Fruit fly (Drosophila melanogaster) S2 (cell line): ENCODE results near the gene bam.
A peak's percentile ranks its signal among the peaks of the same experiment; 100 is the strongest.

ENCODE experiments used
- CG8478 ChIP-seq: fragments of >200 bp; optimal IDR thresholded peaks from 2 replicates; lab custom pipeline; 2018
- CTCF ChIP-seq, 2 experiments: fragments of >200 bp; optimal IDR thresholded peaks; 2 replicates each; lab custom pipeline; 2018

The bam gene

DNA sequence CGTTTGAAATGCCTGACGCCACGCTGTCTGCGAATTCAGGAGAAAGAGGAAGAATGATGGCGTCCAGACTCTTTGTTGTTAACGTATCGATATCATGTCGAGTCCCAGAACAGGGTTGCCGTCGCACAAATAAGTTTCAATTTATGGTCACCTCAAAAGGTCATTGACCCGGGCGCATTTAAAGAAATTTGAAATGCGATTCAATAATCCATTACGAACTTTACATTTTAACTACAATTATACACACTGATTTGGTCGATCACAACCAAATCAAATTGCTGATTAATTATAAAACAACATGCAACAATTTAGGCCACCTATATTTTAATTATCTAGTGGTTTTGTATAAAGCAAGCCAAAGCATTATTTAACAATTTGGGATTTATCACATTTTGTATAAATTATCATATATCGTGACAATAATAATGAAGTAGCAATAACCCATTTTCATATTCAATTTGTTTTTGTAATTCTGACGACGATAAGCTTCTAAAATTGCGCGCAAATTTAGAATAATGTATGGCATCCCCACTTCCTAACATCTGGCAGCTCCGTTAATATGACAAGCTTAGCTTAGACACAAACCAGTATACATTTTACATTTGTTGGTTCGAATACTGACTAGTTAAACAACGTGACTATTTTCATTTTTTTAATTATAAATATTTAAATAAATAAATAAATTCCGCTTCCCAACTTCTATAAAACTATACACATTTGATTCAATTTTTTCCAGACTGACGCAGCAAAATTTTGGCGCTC lies at the start of gene bam:
bam (minus strand) TSS at position 58 of the 762 bp plus-strand sequence.
- no peak for TF ChIP-seq CG8478 (lab: Kevin White, UChicago)
- TF ChIP-seq CTCF (optimal IDR thresholded peaks at IDR 0.05; lab: Kevin White, UChicago): peak; percentile 34 to 61

DNA sequence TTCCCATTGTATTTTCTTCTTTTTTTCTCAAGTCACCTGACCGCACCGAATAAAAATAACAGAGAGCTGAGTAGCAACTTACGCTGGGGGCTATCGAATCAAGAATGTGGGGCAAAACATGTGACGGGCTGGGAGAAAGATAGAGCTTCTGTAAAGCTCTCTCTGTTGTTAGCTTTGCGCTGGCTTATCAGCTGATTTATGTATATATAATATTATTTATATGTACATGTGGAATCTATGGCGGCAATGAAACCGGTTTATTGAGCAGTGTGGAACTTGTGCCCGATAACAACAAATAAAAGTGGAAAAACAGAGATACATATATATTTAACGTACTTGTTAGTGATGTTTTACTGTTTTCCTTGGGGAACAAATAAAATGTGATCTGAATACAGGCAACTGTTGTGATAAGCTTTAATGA lies 48.0 kb upstream of the bam start, which contains the start of gene CG31098:
CG31098 (minus strand) TSS at position 114 of the 421 bp plus-strand sequence.
- TF ChIP-seq CTCF (optimal IDR thresholded peaks at IDR 0.05; lab: Kevin White, UChicago): no peak
- TF ChIP-seq CG8478 (lab: Kevin White, UChicago): no peak

DNA sequence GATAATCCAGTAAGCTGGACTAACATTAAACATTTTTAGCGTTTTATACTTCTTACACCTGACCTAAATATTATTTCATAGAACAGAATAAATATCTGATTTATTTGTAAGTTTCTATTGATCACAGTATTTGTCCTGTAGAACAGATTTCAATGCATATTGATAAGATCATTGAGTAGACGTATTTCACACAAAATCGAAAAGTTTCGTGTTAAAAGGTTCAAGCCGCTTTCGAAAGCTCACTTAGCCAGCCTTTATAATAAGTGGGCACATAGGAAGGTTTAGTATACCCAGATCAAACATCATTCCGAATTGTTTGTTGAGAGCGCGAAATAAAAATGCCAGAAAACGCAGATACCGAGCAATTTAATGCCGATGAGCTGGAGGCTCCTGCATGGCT lies 44.7 kb upstream of the bam start, which contains the start of gene CG11893:
CG11893 (plus strand) TSS at position 301 of the 400 bp plus-strand sequence.
- TF ChIP-seq CG8478 (lab: Kevin White, UChicago) (no peak), CTCF (optimal IDR thresholded peaks at IDR 0.05; lab: Kevin White, UChicago) (no peak)

DNA sequence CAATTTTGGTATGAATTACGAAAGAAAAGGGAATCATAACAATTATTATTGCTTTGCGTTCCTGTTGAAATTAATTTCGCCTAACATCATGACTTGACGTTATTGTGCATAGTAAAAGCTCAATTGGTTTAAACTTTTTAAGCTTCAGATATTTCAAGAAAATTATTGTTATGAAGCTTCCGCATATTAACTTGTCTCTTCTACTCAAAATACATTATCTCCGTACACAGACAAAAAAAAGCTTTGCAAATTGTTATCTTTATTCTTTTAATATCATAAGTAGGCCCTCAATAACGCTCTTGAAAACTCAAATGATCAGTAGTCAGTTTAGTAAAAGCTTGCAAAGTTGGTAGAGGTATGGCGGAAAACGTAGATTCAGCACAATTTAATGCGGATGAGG lies 42.2 kb upstream of the bam start, which contains the start of gene CG13658:
CG13658 (plus strand) TSS at position 347 of the 400 bp plus-strand sequence.
- no peak for TF ChIP-seq CTCF (optimal IDR thresholded peaks at IDR 0.05; lab: Kevin White, UChicago)
- no peak for TF ChIP-seq CG8478 (lab: Kevin White, UChicago)

DNA sequence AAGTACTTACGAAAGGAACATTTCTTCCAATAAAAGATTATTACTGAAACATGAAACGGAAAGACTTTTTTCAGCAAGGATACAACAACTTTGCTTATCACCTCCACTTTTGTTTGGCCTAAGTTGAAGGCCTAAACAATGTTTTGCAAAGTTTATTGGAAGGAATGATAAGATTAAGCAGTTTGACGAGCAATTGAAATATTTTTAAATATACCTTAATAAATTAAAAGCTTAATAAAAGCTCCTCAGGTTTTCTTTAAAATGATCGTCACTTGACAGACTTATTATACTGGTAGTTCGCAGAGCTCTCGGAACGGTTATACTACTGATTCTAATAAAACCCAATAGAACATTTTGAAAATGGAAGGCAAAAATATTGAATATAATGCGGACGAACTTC lies 40.3 kb upstream of the bam start, which contains the start of gene CG31104:
CG31104 (plus strand) TSS at position 301 of the 400 bp plus-strand sequence.
- TF ChIP-seq CG8478 (lab: Kevin White, UChicago) (no peak), CTCF (optimal IDR thresholded peaks at IDR 0.05; lab: Kevin White, UChicago) (no peak)

DNA sequence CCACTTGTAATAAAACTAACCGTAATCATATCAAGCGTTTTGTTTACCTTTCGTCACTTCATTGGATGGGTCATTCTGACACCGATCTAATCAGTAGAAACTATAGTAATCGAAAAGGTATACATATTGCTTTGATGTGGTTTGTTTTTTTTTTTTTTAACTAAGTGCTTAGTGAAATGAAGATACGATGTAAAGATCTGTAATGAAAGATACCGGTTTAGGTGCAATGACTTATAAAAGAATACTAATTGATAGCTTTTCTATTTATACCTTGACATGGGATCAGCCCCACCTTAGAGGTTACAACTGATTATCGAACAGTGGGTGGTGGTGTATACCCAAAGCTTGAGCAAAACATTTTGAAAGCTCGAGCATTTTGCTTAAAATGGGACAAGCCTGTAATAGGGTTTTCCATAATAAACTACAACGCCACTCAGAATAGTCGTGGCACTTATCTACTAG lies 38.3 kb upstream of the bam start, which contains the start of gene CG31300:
CG31300 (plus strand) TSS at position 412 of the 462 bp plus-strand sequence.
- TF ChIP-seq CTCF (optimal IDR thresholded peaks at IDR 0.05; lab: Kevin White, UChicago): no peak
- no peak for TF ChIP-seq CG8478 (lab: Kevin White, UChicago)

DNA sequence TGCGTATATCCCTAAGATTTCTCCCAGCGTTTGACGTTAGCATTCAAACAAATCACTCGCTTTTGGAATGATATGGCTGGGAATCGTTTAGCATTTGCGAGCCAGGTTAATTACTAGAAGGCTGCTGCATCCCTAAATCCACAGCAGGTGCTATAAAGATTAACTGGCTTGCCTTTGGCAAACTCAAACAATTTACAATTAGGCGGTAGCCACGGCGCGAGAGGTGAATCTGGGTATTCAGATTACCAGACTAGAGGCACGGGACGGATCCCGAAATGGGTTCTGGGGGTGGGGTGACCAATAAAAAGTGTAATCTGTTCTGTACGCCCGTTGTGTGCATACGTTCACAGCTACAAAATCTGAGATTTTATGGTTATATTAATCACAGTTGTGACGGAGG lies 36.3 kb upstream of the bam start, which contains the start of gene CG11892:
CG11892 (plus strand) TSS at position 384 of the 400 bp plus-strand sequence.
- TF ChIP-seq CTCF (optimal IDR thresholded peaks at IDR 0.05; lab: Kevin White, UChicago) (no peak), CG8478 (lab: Kevin White, UChicago) (no peak)

DNA sequence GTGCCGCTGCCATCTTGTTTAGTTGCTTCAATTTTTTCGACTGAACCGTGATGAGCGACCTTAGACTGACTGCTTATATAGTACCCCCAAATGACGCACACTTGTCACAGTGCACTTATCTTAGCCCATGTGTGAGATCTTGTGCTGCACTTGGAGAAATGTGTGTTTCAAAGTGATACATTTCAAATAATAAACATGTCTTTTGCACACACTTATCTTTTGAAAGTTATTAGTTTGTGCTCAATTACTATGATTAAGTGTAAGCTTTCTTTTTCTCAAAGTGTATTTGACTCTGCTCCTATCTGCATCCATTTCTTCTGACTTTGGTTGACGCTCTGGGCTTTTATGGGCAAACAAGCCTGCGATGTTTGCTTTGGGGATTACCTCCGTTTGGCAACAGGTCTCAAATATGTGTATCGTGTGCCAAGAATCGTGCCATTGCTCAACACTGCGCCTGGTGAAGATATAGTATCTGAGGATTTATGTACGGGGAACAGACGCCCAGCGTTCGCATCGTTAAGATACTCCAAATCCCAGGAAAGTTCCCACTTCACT lies 35.0 kb upstream of the bam start, which contains the start of gene CG10514:
CG10514 (minus strand) TSS at position 51 of the 555 bp plus-strand sequence.
- TF ChIP-seq CTCF (optimal IDR thresholded peaks at IDR 0.05; lab: Kevin White, UChicago) (no peak), CG8478 (lab: Kevin White, UChicago) (no peak)

DNA sequence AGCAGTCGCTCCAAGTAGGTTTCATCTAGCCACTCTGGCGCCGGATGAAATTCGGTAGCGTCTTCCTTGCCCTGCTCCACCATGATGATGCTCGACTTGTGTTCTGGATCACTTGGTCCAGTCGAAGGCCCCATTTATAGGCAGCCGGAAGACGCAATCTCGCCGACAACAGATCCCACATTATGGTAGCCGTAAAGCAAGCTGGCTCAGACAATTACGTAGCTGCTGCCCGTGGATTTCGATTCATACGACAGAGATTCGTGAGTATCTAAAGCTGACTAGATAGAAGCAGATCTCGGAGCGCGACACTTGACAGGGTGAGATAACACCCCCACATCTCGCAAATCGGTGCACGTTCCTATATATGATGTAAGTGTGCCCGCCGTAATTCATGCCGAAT lies 32.2 kb upstream of the bam start, which contains the start of gene CG10513:
CG10513 (minus strand) TSS at position 101 of the 400 bp plus-strand sequence.
- TF ChIP-seq CG8478 (lab: Kevin White, UChicago) (no peak), CTCF (optimal IDR thresholded peaks at IDR 0.05; lab: Kevin White, UChicago) (no peak)

DNA sequence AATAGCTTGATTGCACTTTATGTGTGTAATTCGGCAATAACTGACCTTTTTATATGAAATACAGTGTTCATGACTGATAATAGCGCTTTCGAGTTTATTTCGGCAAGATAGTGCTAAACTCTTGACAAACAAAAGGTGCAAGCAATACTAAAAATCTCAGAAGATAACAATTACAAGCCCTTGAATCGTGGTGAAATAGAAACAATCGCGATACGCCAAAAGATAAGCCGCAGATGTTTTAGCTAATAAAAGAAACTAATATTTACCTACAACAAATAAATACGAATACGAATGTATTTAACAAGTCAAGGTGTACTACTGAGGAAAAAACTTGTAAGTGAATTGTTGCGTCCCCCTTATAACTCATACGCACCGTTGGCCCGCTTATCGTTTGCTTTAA lies 30.4 kb upstream of the bam start:
- no peak for TF ChIP-seq CTCF (optimal IDR thresholded peaks at IDR 0.05; lab: Kevin White, UChicago)

DNA sequence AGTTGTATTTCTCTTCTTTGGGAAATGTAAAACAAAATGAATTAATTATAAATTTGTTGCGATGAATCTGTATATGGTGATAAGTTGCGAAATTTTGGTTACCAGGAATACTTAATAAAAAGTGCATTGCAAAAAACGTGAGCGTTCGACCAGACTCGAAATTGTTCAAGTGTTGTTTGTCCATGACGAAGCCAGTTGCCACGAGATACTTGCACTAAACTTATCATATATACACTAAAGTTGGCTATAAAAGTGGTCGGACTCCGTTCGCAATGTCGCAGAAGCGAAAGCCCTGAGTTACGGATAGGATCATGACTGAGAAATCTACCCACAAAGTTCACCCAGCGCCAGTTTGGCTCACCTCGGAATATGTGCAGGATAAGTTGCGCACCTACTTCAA lies 28.6 kb upstream of the bam start, which contains the start of gene CG11878:
CG11878 (plus strand) TSS at position 301 of the 400 bp plus-strand sequence.
- TF ChIP-seq CTCF (optimal IDR thresholded peaks at IDR 0.05; lab: Kevin White, UChicago): no peak
- TF ChIP-seq CG8478 (lab: Kevin White, UChicago): no peak

DNA sequence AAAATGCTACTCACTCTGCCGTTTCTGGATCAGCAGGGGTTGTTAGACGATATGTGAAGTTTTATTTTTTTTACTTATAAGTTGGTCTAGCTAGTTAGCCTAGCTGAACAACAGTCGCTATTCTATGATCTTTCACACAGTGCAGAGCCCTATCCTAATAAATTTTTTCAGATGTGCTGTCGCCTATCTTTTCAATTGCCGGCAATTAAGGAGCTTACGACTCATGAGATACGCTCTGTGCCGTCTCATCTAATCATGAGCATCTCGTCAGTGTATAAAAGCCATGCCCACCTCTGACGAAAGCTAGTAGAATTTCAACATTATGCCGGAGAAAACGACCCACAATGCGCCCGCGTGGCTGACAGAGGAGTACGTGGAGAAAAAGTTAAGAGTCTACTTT lies 25.0 kb upstream of the bam start, which contains the start of the genes CG11889 and CG11891:
CG11889 (plus strand) TSS at position 301 of the 400 bp plus-strand sequence.
CG11891 (plus strand) TSS at position 301 of the 400 bp plus-strand sequence.
- TF ChIP-seq CTCF (optimal IDR thresholded peaks at IDR 0.05; lab: Kevin White, UChicago) (no peak), CG8478 (lab: Kevin White, UChicago) (no peak)

DNA sequence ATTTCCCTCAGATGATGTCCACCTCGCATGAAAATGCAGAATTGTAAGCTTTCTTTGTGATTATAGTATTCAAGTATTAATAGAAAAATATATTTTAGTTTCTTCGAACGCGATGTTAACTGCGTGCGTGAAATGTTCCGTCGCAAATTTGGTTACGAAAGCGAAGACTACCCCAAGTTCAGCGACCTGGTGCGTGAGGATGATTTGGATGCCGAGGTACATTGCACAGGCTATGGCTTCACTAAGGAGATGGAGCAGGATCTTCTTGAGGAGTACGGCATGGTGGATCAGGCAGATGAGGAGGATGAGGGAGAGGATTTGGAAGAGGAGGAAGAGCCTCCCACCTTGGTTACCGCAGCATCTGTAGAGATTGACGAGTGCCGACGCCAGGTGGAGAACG lies 21.8 kb upstream of the bam start:
- TF ChIP-seq CTCF (optimal IDR thresholded peaks at IDR 0.05; lab: Kevin White, UChicago) (no peak), CG8478 (lab: Kevin White, UChicago) (no peak)

DNA sequence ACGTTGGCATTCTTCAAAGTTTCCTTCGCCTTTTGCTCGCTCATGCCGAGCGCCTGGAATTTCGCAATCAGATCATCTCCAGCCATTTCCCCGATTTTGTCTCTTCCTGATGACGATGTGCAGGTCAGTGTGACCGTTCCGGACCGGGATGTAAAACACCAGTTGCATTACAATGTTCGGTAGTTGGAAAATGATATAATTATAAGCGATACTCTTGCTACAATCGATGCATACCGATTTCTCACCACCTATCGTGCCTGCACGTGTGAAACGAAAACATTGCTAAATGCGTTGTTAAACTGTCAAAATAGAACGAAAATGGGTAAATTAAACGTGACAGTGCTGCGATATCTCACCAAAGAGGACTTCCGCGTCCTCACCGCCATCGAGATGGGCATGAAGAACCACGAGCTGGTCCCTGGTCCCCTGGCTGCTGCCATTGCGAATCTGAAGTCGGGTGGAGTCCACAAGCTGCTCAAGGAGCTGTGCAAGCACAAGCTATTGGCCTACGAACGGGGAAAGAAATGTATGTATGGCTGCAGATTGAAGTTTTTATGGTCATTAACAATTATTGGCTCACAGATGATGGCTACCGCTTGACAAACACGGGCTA lies 20.8 kb upstream of the bam start, which contains the start of the genes GlnRS and RIOK2:
GlnRS (minus strand) TSS at position 133 of the 613 bp plus-strand sequence.
RIOK2 (plus strand) TSS at position 256 of the 613 bp plus-strand sequence.
- no peak for TF ChIP-seq CG8478 (lab: Kevin White, UChicago)
- TF ChIP-seq CTCF (optimal IDR thresholded peaks at IDR 0.05; lab: Kevin White, UChicago): peak; percentile 0 to 51
